Worm (Caenorhabditis elegans) whole organism, young adult: ENCODE data around the gene F16G10.10.

ENCODE experiments used
- B0019.2 ChIP-seq: fragments of 200-800 bp; sonication (Bioruptor generic); conservative IDR thresholded peaks from 2 replicates; pipeline ENCODE4 v1.3.6; 2022; ENCODE audit warnings: missing genetic modification reagents, missing genetic modification characterization, missing compliant biosample characterization
- B0035.1 ChIP-seq: sonication (generic microtip); optimal IDR thresholded peaks from 2 replicates; lab custom pipeline; 2016; ENCODE audit warnings: missing genetic modification characterization, mild to moderate bottlenecking, missing compliant biosample characterization, missing genotype, missing genetic modification reagents
- C06A6.2 ChIP-seq: fragments of 200-800 bp; sonication (Bioruptor generic); conservative IDR thresholded peaks from 2 replicates; pipeline ENCODE4 v1.3.6; 2022; ENCODE audit warnings: missing genetic modification characterization, missing compliant biosample characterization
- C17E4.6 ChIP-seq: fragments of 200-800 bp; sonication (Bioruptor generic); IDR thresholded peaks from 2 replicates; pipeline ENCODE4 v1.3.6; 2022; ENCODE audit warnings: missing genetic modification reagents, missing genetic modification characterization, missing compliant biosample characterization
- F39B2.1 ChIP-seq: fragments of 200-800 bp; sonication (Bioruptor generic); IDR thresholded peaks from 2 replicates; pipeline ENCODE4 v1.3.6; 2022; ENCODE audit warnings: missing genetic modification reagents, missing genetic modification characterization, missing compliant biosample characterization
- F49E8.2 ChIP-seq: sonication (generic microtip); optimal IDR thresholded peaks from 3 replicates; lab custom pipeline; 2017; ENCODE audit warnings: missing genetic modification characterization, mild to moderate bottlenecking, missing compliant biosample characterization, antibody characterized with exemption, moderate library complexity; ENCODE audit not compliant: insufficient read depth
- F55B11.4 ChIP-seq: sonication (generic microtip); optimal IDR thresholded peaks from 2 replicates; lab custom pipeline; 2016; ENCODE audit warnings: missing compliant biosample characterization, missing genetic modification characterization, borderline replicate concordance; ENCODE audit not compliant: insufficient read depth
- F57A8.1 ChIP-seq: fragments of 200-800 bp; sonication (Bioruptor generic); optimal IDR thresholded peaks from 2 replicates; lab custom pipeline; 2018; ENCODE audit warnings: mild to moderate bottlenecking, missing genetic modification characterization, moderate library complexity, missing compliant biosample characterization
- F57C9.4 ChIP-seq: sonication (generic microtip); optimal IDR thresholded peaks from 2 replicates; lab custom pipeline; 2017; ENCODE audit warnings: mild to moderate bottlenecking, missing genetic modification characterization, missing compliant biosample characterization
- Y79H2A.3 ChIP-seq: fragments of 200-800 bp; sonication (Bioruptor generic); conservative IDR thresholded peaks from 2 replicates; pipeline ENCODE4 v1.3.6; 2022; ENCODE audit warnings: missing genetic modification reagents, missing genetic modification characterization, missing compliant biosample characterization
- ama-1 ChIP-seq, 3 experiments: fragments of 150-350 bp in 1 of 3; sonication (generic microtip) in 2 of 3; optimal IDR thresholded peaks; 2 replicates each; lab custom pipeline; 2014 to 2018; ENCODE audit warnings: missing biosample characterization in 2 of 3, missing genetic modification characterization in 2 of 3, missing genetic modification reagents in 2 of 3
- attf-3 ChIP-seq: fragments of 200-800 bp; sonication (Bioruptor generic); conservative IDR thresholded peaks from 2 replicates; pipeline ENCODE4 v1.3.6; 2022; ENCODE audit warnings: missing genetic modification reagents, missing genetic modification characterization, missing compliant biosample characterization
- cebp-2 ChIP-seq: fragments of 200-800 bp; sonication (Bioruptor generic); IDR thresholded peaks from 2 replicates; pipeline ENCODE4 v1.3.6; 2022; ENCODE audit warnings: missing genetic modification characterization, missing compliant biosample characterization
- ceh-100 ChIP-seq: fragments of 200-800 bp; sonication (Bioruptor generic); IDR thresholded peaks from 2 replicates; pipeline ENCODE4 v1.3.6; 2022; ENCODE audit warnings: missing genetic modification reagents, missing genetic modification characterization, missing compliant biosample characterization
- ceh-91 ChIP-seq: fragments of 200-800 bp; sonication (Bioruptor generic); IDR thresholded peaks from 2 replicates; pipeline ENCODE4 v1.3.6; 2022; ENCODE audit warnings: missing genetic modification reagents, missing genetic modification characterization, missing compliant biosample characterization
- chd-7 ChIP-seq: sonication (generic microtip); optimal IDR thresholded peaks from 2 replicates; lab custom pipeline; 2016; ENCODE audit warnings: mild to moderate bottlenecking, missing genetic modification characterization, moderate library complexity, missing compliant biosample characterization
- dpl-1 ChIP-seq: fragments of 150-350 bp; optimal IDR thresholded peaks from 2 replicates; lab custom pipeline; 2014; ENCODE audit warnings: missing biosample characterization, missing genetic modification reagents, missing genetic modification characterization
- egrh-3 ChIP-seq: fragments of 200-800 bp; sonication (Bioruptor generic); IDR thresholded peaks from 2 replicates; pipeline ENCODE4 v1.3.6; 2022; ENCODE audit warnings: missing genetic modification reagents, missing genetic modification characterization, missing compliant biosample characterization
- ekl-4 ChIP-seq: fragments of 200-800 bp; sonication (Bioruptor generic); IDR thresholded peaks from 2 replicates; pipeline ENCODE4 v1.3.6; 2022; ENCODE audit warnings: missing genetic modification reagents, missing genetic modification characterization, missing compliant biosample characterization
- ets-4 ChIP-seq: fragments of 200-800 bp; sonication (Bioruptor generic); optimal IDR thresholded peaks from 2 replicates; lab custom pipeline; 2018; ENCODE audit warnings: mild to moderate bottlenecking, missing genetic modification characterization, missing compliant biosample characterization
- fkh-3 ChIP-seq: sonication (generic microtip); optimal IDR thresholded peaks from 2 replicates; lab custom pipeline; 2016; ENCODE audit warnings: mild to moderate bottlenecking, missing genetic modification characterization, missing compliant biosample characterization
- him-1 ChIP-seq: sonication (generic microtip); optimal IDR thresholded peaks from 2 replicates; lab custom pipeline; 2016; ENCODE audit warnings: missing genotype, missing genetic modification reagents, missing genetic modification characterization, missing compliant biosample characterization
- hmg-1.2 ChIP-seq: fragments of 200-800 bp; sonication (Bioruptor generic); IDR thresholded peaks from 2 replicates; pipeline ENCODE4 v1.3.6; 2022; ENCODE audit warnings: missing genetic modification reagents, missing genetic modification characterization, missing compliant biosample characterization
- hrde-1 ChIP-seq: sonication (generic microtip); optimal IDR thresholded peaks from 2 replicates; lab custom pipeline; 2016; ENCODE audit warnings: missing genetic modification characterization, mild to moderate bottlenecking, missing compliant biosample characterization, moderate library complexity, missing genotype, missing genetic modification reagents, borderline replicate concordance
- lag-1 ChIP-seq: fragments of 200-800 bp; sonication (Bioruptor generic); IDR thresholded peaks from 2 replicates; pipeline ENCODE4 v1.3.6; 2022; ENCODE audit warnings: missing genetic modification reagents, missing genetic modification characterization, missing compliant biosample characterization
- lsy-27 ChIP-seq: sonication (generic microtip); optimal IDR thresholded peaks from 2 replicates; lab custom pipeline; 2017; ENCODE audit warnings: missing genetic modification characterization, mild to moderate bottlenecking, missing compliant biosample characterization, antibody characterized with exemption, missing genotype, borderline replicate concordance; ENCODE audit not compliant: insufficient read depth
- madf-10 ChIP-seq: sonication (generic microtip); optimal IDR thresholded peaks from 2 replicates; lab custom pipeline; 2016; ENCODE audit warnings: mild to moderate bottlenecking, missing genetic modification characterization, missing compliant biosample characterization
- madf-6 ChIP-seq: fragments of 200-800 bp; sonication (Bioruptor generic); IDR thresholded peaks from 2 replicates; pipeline ENCODE4 v1.3.6; 2022; ENCODE audit warnings: missing genetic modification reagents, missing genetic modification characterization, missing compliant biosample characterization
- mes-4 ChIP-seq: sonication (generic microtip); optimal IDR thresholded peaks from 2 replicates; lab custom pipeline; 2016; ENCODE audit warnings: missing genotype, missing genetic modification characterization, missing compliant biosample characterization
- nhr-179 ChIP-seq: sonication (generic microtip); optimal IDR thresholded peaks from 2 replicates; lab custom pipeline; 2016; ENCODE audit warnings: mild to moderate bottlenecking, missing genetic modification characterization, missing compliant biosample characterization
- nhr-27 ChIP-seq: fragments of 200-800 bp; sonication (Bioruptor generic); optimal IDR thresholded peaks from 2 replicates; lab custom pipeline; 2018; ENCODE audit warnings: mild to moderate bottlenecking, missing genetic modification characterization, moderate library complexity, missing compliant biosample characterization
- nhr-80 ChIP-seq: sonication (generic microtip); optimal IDR thresholded peaks from 2 replicates; lab custom pipeline; 2016; ENCODE audit warnings: missing genetic modification characterization, missing compliant biosample characterization
- pbrm-1 ChIP-seq: fragments of 200-800 bp; sonication (Bioruptor generic); IDR thresholded peaks from 2 replicates; pipeline ENCODE4 v1.3.6; 2022; ENCODE audit warnings: missing genetic modification reagents, missing genetic modification characterization, missing compliant biosample characterization
- pha-4 ChIP-seq: fragments of 150-350 bp; sonication (generic microtip); optimal IDR thresholded peaks from 2 replicates; lab custom pipeline; 2014; ENCODE audit warnings: missing biosample characterization, missing genetic modification reagents, missing genetic modification characterization
- sdz-38 ChIP-seq: sonication (generic microtip); optimal IDR thresholded peaks from 2 replicates; lab custom pipeline; 2016; ENCODE audit warnings: missing genotype, missing genetic modification characterization, missing compliant biosample characterization
- snpc-1.1 ChIP-seq: sonication (generic microtip); optimal IDR thresholded peaks from 2 replicates; lab custom pipeline; 2017; ENCODE audit warnings: missing genetic modification characterization, mild to moderate bottlenecking, missing compliant biosample characterization, antibody characterized with exemption, moderate library complexity, missing genotype, missing genetic modification reagents; ENCODE audit not compliant: insufficient read depth
- tbp1 ChIP-seq: fragments of 200-800 bp; sonication (Bioruptor generic); optimal IDR thresholded peaks from 2 replicates; lab custom pipeline; 2018; ENCODE audit warnings: mild to moderate bottlenecking, missing genetic modification characterization, missing compliant biosample characterization
- tlf-1 ChIP-seq: fragments of 200-800 bp; sonication (Bioruptor generic); optimal IDR thresholded peaks from 2 replicates; lab custom pipeline; 2018; ENCODE audit warnings: mild to moderate bottlenecking, missing genetic modification characterization, missing compliant biosample characterization
- unc-62 ChIP-seq: fragments of 150-350 bp; optimal IDR thresholded peaks from 2 replicates; lab custom pipeline; 2014; ENCODE audit warnings: missing biosample characterization, missing genetic modification reagents, missing genetic modification characterization
- ztf-18 ChIP-seq: sonication (generic microtip); optimal IDR thresholded peaks from 2 replicates; lab custom pipeline; 2016; ENCODE audit warnings: missing genotype, mild to moderate bottlenecking, missing genetic modification characterization, missing compliant biosample characterization
- ztf-28 ChIP-seq: fragments of 200-800 bp; sonication (Bioruptor generic); IDR thresholded peaks from 2 replicates; pipeline ENCODE4 v1.3.6; 2022; ENCODE audit warnings: missing genetic modification reagents, missing genetic modification characterization, missing compliant biosample characterization

F16G10.10 gene

DNA sequence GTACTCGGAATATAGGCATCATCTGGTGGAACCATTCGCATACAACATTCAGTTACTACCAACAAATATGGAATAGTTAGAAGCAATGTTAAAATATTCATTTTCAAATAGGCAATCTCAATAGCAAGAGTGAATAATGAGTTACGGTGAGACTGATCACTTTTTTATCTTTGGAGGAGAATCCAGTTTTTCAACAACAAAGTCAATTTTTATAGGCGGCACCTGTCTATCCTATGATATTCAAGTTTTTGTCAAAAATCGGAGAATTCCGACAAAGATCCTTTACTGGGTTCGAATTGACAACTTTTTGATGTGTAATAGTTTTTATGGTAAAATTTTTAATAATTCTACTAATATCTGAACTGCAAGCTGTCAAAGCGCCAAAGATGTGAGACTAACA lies 3.0 kb upstream of the F16G10.10 start, which contains the start of gene F16G10.11:
Gene F16G10.11 (minus strand): TSS at position 101 of the 400 bp plus-strand sequence.
- no peak for TF ChIP-seq pha-4 (tag; lab: Kevin White, UChicago)
- no peak for TF ChIP-seq C06A6.2 (GFP tag; lab: Robert Waterston, UW)

DNA sequence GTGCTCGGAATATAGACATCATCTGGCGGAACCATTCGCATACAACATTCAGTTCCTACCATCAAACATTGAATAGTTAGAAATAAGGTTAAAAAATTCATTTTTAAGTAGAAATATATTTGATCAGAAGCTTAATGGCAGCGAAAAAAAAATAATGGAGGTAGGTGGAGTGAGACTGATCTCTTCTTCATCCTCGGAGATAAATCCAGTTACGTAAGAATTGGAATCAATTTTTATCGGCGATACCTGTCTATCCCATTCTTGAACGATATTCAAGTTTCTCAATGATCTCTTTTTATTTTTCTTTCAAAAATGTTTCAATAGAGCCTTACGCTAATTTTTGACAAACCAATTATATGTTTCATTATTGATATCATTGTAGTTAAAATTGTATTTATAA lies 5.3 kb downstream of the F16G10.10 start, which contains the start of gene F16G10.9:
Gene F16G10.9 (minus strand): TSS at position 101 of the 400 bp plus-strand sequence.
- TF ChIP-seq hrde-1 (tag; lab: Kevin White, UChicago), result no peak
- no peak for TF ChIP-seq tlf-1 (GFP tag; lab: Kevin White, UChicago)
- TF ChIP-seq mes-4 (tag; lab: Kevin White, UChicago), result no peak
- TF ChIP-seq hmg-1.2, result no peak
- TF ChIP-seq chd-7 (tag; lab: Kevin White, UChicago), result no peak
- no peak for TF ChIP-seq nhr-80 (tag; lab: Kevin White, UChicago)
- no peak for TF ChIP-seq ceh-91 (GFP tag; lab: Robert Waterston, UW)
- TF ChIP-seq egrh-3 (GFP tag; lab: Robert Waterston, UW), result no peak
- no peak for TF ChIP-seq lsy-27 (tag; lab: Kevin White, UChicago)
- no peak for TF ChIP-seq cebp-2 (GFP tag; lab: Robert Waterston, UW)
- no peak for TF ChIP-seq B0019.2 (GFP tag; lab: Robert Waterston, UW)
- no peak for TF ChIP-seq nhr-179
- no peak for TF ChIP-seq sdz-38 (tag; lab: Kevin White, UChicago)
- no peak for TF ChIP-seq unc-62
- no peak for TF ChIP-seq F39B2.1
- TF ChIP-seq nhr-27 (tag; lab: Kevin White, UChicago), result no peak
- TF ChIP-seq ama-1 (optimal IDR thresholded peaks at IDR 0.05; lab: Kevin White, UChicago), result no peak
- TF ChIP-seq ama-1 (GFP tag; optimal IDR thresholded peaks at IDR 0.05; lab: Kevin White, UChicago), result no peak
- TF ChIP-seq ceh-100 (GFP tag; lab: Robert Waterston, UW), result no peak
- TF ChIP-seq attf-3 (GFP tag; lab: Robert Waterston, UW), result no peak
- no peak for TF ChIP-seq snpc-1.1 (tag; lab: Kevin White, UChicago)

DNA sequence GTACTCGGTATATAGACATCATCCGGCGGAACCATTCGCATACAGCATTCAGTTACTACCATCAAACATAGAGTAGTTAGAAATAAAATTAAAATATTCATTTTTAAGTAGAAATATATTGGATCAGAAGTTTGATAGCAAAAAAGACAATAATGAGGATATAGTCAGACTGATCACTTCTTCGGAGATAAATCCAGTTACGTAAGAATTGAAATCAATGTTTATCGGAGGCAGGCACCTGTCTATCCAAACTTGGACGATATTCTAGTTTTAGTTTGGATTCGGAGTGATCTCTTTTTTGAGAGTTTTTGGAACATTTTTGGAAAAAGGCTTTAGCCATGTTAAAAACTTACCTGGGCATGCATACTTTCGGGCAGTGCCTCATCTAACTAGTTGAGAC lies 7.5 kb downstream of the F16G10.10 start, which contains the start of gene F16G10.8:
Gene F16G10.8 (minus strand): TSS at position 101 of the 400 bp plus-strand sequence.
- TF ChIP-seq Y79H2A.3 (no peak), F57A8.1 (GFP tag; lab: Kevin White, UChicago) (no peak), pbrm-1 (GFP tag; lab: Robert Waterston, UW) (no peak), ekl-4 (GFP tag; lab: Robert Waterston, UW) (no peak), madf-10 (tag; lab: Kevin White, UChicago) (no peak), F49E8.2 (tag; lab: Kevin White, UChicago) (no peak), dpl-1 (GFP tag; lab: Kevin White, UChicago) (no peak), ztf-28 (GFP tag; lab: Robert Waterston, UW) (no peak), C17E4.6 (GFP tag; lab: Robert Waterston, UW) (no peak), lag-1 (no peak)

DNA sequence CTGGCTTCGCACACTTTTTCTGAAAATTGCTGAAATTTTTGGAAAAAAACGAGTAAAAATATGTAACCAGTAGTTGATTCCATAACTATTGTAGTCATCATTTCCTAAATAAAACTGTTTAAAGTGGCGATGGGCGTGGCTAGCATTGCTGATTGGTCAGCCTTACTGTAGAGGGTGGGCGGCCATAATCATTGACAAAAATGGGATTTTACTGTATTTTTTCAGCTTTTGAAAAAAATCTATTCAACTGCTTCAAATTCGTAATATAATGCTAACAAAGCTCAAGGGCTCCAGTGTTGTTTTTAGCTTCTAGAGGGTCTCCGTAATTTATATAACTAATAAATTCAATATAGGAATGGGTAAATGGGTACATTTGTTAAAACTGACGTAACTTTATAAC lies 10.6 kb downstream of the F16G10.10 start, which contains the start of gene F16G10.7:
Gene F16G10.7 (minus strand): TSS at position 101 of the 400 bp plus-strand sequence.
- TF ChIP-seq fkh-3 (tag; lab: Kevin White, UChicago), result no peak
- no peak for TF ChIP-seq F57C9.4 (tag; lab: Kevin White, UChicago)
- no peak for TF ChIP-seq ets-4
- TF ChIP-seq madf-6 (GFP tag; lab: Robert Waterston, UW), result no peak
- TF ChIP-seq ztf-18 (tag; lab: Kevin White, UChicago), result no peak
- TF ChIP-seq pha-4 (tag; lab: Kevin White, UChicago), result no peak
- no peak for TF ChIP-seq tbp1 (GFP tag; lab: Kevin White, UChicago)
- no peak for TF ChIP-seq ama-1 (optimal IDR thresholded peaks at IDR 0.05; lab: Kevin White, UChicago)
- TF ChIP-seq ama-1 (GFP tag; optimal IDR thresholded peaks at IDR 0.05; lab: Kevin White, UChicago), result no peak
- TF ChIP-seq F55B11.4 (tag; lab: Kevin White, UChicago), result no peak
- TF ChIP-seq B0035.1 (tag; lab: Kevin White, UChicago), result no peak
- no peak for TF ChIP-seq lsy-27 (tag; lab: Kevin White, UChicago)
- TF ChIP-seq him-1, result no peak
